Fruit fly (Drosophila melanogaster): ENCODE data around the gene CG9967.

The CG9967 gene

DNA sequence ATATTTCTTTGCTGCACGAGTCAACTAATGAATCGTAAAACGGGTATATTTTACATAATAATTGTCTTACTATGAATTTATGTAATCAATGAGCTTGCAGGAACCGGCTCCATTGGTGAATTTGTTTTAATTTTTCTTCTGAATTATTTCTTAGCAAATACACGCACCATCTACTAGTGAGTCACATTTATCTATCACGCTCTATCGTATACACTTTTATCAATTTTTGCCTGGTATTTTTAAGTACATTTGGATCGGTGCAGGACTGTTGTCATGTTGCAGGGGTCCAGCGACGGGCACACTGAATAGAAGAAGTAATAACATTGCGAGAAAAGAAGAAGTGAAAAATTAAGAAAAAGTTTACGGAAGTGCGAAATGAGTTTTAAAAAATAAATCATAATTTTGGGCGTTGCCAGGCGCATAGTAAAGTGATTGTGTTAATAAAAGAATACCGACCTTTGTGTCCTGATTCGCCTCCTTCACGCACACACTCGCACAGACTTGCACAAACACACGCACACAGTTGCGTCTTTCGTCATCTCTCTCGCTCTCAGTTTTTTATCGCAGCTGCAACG lies 8.0 kb upstream of the CG9967 start, which contains the start of the genes Rab5 and Axud1 (continued):
- TF ChIP-seq Trl (optimal IDR thresholded peaks at IDR 0.05) = peak in 1 of 2 experiments; percentile 24
- TF ChIP-seq Trl (GFP tag; optimal IDR thresholded peaks at IDR 0.05) = no peak
- TF ChIP-seq scrt (GFP tag; optimal IDR thresholded peaks at IDR 0.05) = no peak
- peak; percentile 91 for TF ChIP-seq CG15514 (GFP tag; optimal IDR thresholded peaks at IDR 0.05)
- TF ChIP-seq dmrt99B (tag; optimal IDR thresholded peaks at IDR 0.05) = no peak
- no peak for TF ChIP-seq repo (GFP tag; optimal IDR thresholded peaks at IDR 0.05)
- TF ChIP-seq klu (GFP tag; IDR thresholded peaks at IDR 0.05) = no peak
- TF ChIP-seq CG1647 (GFP tag; optimal IDR thresholded peaks at IDR 0.05) = no peak
- peak; percentile 31 for TF ChIP-seq CG9932 (GFP tag; IDR thresholded peaks at IDR 0.05)
- no peak for TF ChIP-seq CG14014 (GFP tag; IDR thresholded peaks at IDR 0.05)
- no peak for TF ChIP-seq luna (GFP tag; optimal IDR thresholded peaks at IDR 0.05)
- TF ChIP-seq disco-r (GFP tag; optimal IDR thresholded peaks at IDR 0.05) = no peak
- TF ChIP-seq CG34376 (GFP tag; optimal IDR thresholded peaks at IDR 0.05) = no peak
- peak; percentile 4 for TF ChIP-seq sqz (GFP tag; optimal IDR thresholded peaks at IDR 0.05)
- TF ChIP-seq gcm (GFP tag; optimal IDR thresholded peaks at IDR 0.05) = no peak
- no peak for TF ChIP-seq lbe (GFP tag; optimal IDR thresholded peaks at IDR 0.05)
- no peak for TF ChIP-seq peb (GFP tag; IDR thresholded peaks at IDR 0.05)
- peak; percentile 7 for TF ChIP-seq Dek (tag; optimal IDR thresholded peaks at IDR 0.05)
- TF ChIP-seq NfI (GFP tag; optimal IDR thresholded peaks at IDR 0.05) = no peak
- TF ChIP-seq CG2712 (tag; optimal IDR thresholded peaks at IDR 0.05) = peak; percentile 61
- TF ChIP-seq Ravus (GFP tag; IDR thresholded peaks at IDR 0.05) = no peak
- no peak for TF ChIP-seq sisA (GFP tag; IDR thresholded peaks at IDR 0.05)
- TF ChIP-seq Aef1 (GFP tag; IDR thresholded peaks at IDR 0.05) = no peak
- TF ChIP-seq CG11560 (tag; IDR thresholded peaks at IDR 0.05) = no peak
- no peak for TF ChIP-seq btn (GFP tag; optimal IDR thresholded peaks at IDR 0.05)
- no peak for TF ChIP-seq CHES-1-like (GFP tag; optimal IDR thresholded peaks at IDR 0.05)
- TF ChIP-seq CG9876 (GFP tag; optimal IDR thresholded peaks at IDR 0.05) = no peak
- no peak for TF ChIP-seq zfh1 (GFP tag; IDR thresholded peaks at IDR 0.05)
- TF ChIP-seq Opbp (GFP tag; IDR thresholded peaks at IDR 0.05; ENCODE audit: partially characterized antibody) = no peak
- peak; percentile 97 for TF ChIP-seq gfzf (GFP tag; optimal IDR thresholded peaks at IDR 0.05)
- TF ChIP-seq rib (GFP tag; IDR thresholded peaks at IDR 0.05) = no peak
- peak; percentile 38 for TF ChIP-seq CoRest (tag; optimal IDR thresholded peaks at IDR 0.05)
- TF ChIP-seq Meics (GFP tag; optimal IDR thresholded peaks at IDR 0.05) = no peak
- TF ChIP-seq Lpt (GFP tag; optimal IDR thresholded peaks at IDR 0.05) = no peak
- TF ChIP-seq CG2129 (GFP tag; IDR thresholded peaks at IDR 0.05; ENCODE audit: partially characterized antibody) = no peak
- no peak for TF ChIP-seq CG18764 (GFP tag; optimal IDR thresholded peaks at IDR 0.05)
- no peak for TF ChIP-seq wek (GFP tag; optimal IDR thresholded peaks at IDR 0.05)
- no peak; the same call in 1 of the 2 replicates for TF ChIP-seq chm (GFP tag; IDR thresholded peaks at IDR 0.05)
- no peak for TF ChIP-seq CG12744 (GFP tag; optimal IDR thresholded peaks at IDR 0.05)
- no peak for TF ChIP-seq CG13123 (GFP tag; optimal IDR thresholded peaks at IDR 0.05)
- TF ChIP-seq NC2β (GFP tag; optimal IDR thresholded peaks at IDR 0.05) = no peak
- TF ChIP-seq CG11085 (GFP tag; IDR thresholded peaks at IDR 0.05) = no peak
- no peak for TF ChIP-seq Six4 (GFP tag; optimal IDR thresholded peaks at IDR 0.05)
- TF ChIP-seq CG17829 (tag; optimal IDR thresholded peaks at IDR 0.05) = peak; percentile 24
- no peak for TF ChIP-seq NK7.1 (GFP tag; optimal IDR thresholded peaks at IDR 0.05)
- TF ChIP-seq CG2202 (tag; optimal IDR thresholded peaks at IDR 0.05) = no peak
- TF ChIP-seq CG14441 (GFP tag; IDR thresholded peaks at IDR 0.05) = no peak
- no peak for TF ChIP-seq bowl (GFP tag; IDR thresholded peaks at IDR 0.05)
- no peak for TF ChIP-seq hth (optimal IDR thresholded peaks at IDR 0.05)
- TF ChIP-seq slbo (GFP tag; IDR thresholded peaks at IDR 0.05) = peak; percentile 40; the same call in 1 of the 2 replicates
- TF ChIP-seq Fer1 (GFP tag; optimal IDR thresholded peaks at IDR 0.05) = peak; percentile 19
- TF ChIP-seq BtbVII (GFP tag; optimal IDR thresholded peaks at IDR 0.05) = no peak
- TF ChIP-seq Poxn (GFP tag; IDR thresholded peaks at IDR 0.05) = no peak
